Worm (Caenorhabditis elegans) whole organism, L3 larva: Measurements from ENCODE around the gene F27B3.6.

ENCODE experiments used
- aly-2 ChIP-seq: fragments of 150-350 bp; optimal IDR thresholded peaks from 2 replicates; lab custom pipeline; 2014; ENCODE audit warnings: missing biosample characterization, missing genetic modification characterization
- ceh-16 ChIP-seq: sonication (generic microtip); optimal IDR thresholded peaks from 2 replicates; lab custom pipeline; 2017; ENCODE audit warnings: missing biosample characterization, missing genetic modification characterization
- fos-1 ChIP-seq: fragments of 150-350 bp; optimal IDR thresholded peaks from 2 replicates; lab custom pipeline; 2014; ENCODE audit warnings: missing biosample characterization, missing genetic modification characterization
- mdl-1 ChIP-seq: fragments of 150-350 bp; optimal IDR thresholded peaks from 2 replicates; lab custom pipeline; 2014; ENCODE audit warnings: missing biosample characterization, missing genetic modification characterization
- skn-1 ChIP-seq: fragments of 150-350 bp; optimal IDR thresholded peaks from 2 replicates; lab custom pipeline; 2014; ENCODE audit warnings: missing biosample characterization, missing genetic modification characterization
- unc-62 ChIP-seq: fragments of 150-350 bp; sonication (generic microtip); optimal IDR thresholded peaks from 4 replicates; lab custom pipeline; 2014; ENCODE audit warnings: missing biosample characterization, missing genetic modification reagents, missing genetic modification characterization
- zag-1 ChIP-seq: fragments of 150-350 bp; optimal IDR thresholded peaks from 2 replicates; lab custom pipeline; 2014; ENCODE audit warnings: missing biosample characterization, missing genetic modification characterization

ce11 chrIII:6606641-6607040 lies 28.2 kb upstream of the F27B3.6 start:
- no peak for TF ChIP-seq skn-1
- TF ChIP-seq fos-1 (tag; lab: Kevin White, UChicago) = no peak
- no peak for TF ChIP-seq unc-62 (GFP tag; lab: Kevin White, UChicago)
- no peak for TF ChIP-seq ceh-16 (tag; lab: Kevin White, UChicago)
- TF ChIP-seq aly-2 = no peak
- TF ChIP-seq mdl-1 = no peak
- TF ChIP-seq zag-1 (tag; lab: Kevin White, UChicago) = no peak
